Worm (Caenorhabditis elegans): ENCODE data around the gene F35H10.6.

DNA sequence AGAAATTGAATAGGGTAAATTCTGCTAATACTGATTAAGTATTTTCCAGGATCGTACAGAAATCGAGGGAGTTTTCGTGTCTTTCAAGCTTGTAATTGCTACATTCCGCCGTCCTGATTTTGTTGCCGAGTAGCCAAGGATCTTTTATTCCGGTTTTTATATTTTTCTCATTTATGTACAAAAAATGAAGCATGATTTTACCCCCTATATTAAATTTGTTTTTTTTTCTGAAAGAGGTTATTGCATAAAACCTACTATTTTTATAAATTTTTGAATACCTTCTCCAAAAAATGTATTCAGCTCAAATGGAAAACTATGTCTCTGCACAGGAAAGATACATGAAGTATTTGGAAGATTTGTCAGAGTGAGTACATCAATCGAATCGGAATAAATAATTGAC lies at the start of gene F35H10.6:
- TF ChIP-seq snpc-4 (tag; optimal IDR thresholded peaks at IDR 0.05) (no peak), ztf-11 (tag; optimal IDR thresholded peaks at IDR 0.05) (no peak), ceh-83 (GFP tag; optimal IDR thresholded peaks at IDR 0.05) (no peak), nhr-28 (tag; optimal IDR thresholded peaks at IDR 0.05) (no peak), nhr-12 (tag; optimal IDR thresholded peaks at IDR 0.05) (no peak), mep-1 (tag; optimal IDR thresholded peaks at IDR 0.05) (no peak), elt-1 (tag; optimal IDR thresholded peaks at IDR 0.05; ENCODE audit: borderline replicate concordance, insufficient read depth) (no peak), pha-4 (tag; optimal IDR thresholded peaks at IDR 0.05) (no peak), M03D4.4 (tag; optimal IDR thresholded peaks at IDR 0.05) (no peak)
